Worm (Caenorhabditis elegans): Measurements from ENCODE around the gene skn-1.

Gene skn-1

ce11 chrIV:5649073-5649583, 11.1 kb downstream of the skn-1 start, which contains the start of gene csn-5 (continued):
- TF ChIP-seq C16A3.4 (tag; optimal IDR thresholded peaks at IDR 0.05): peak; percentile 14
- TF ChIP-seq egl-13 (tag; optimal IDR thresholded peaks at IDR 0.05): no peak
- no peak for TF ChIP-seq irx-1 (tag; optimal IDR thresholded peaks at IDR 0.05)
- no peak for TF ChIP-seq hpl-2 (GFP tag; optimal IDR thresholded peaks at IDR 0.05)
- TF ChIP-seq fos-1 (tag; optimal IDR thresholded peaks at IDR 0.05): no peak
- TF ChIP-seq sox-4 (tag; optimal IDR thresholded peaks at IDR 0.05): no peak
- TF ChIP-seq aly-2 (tag; optimal IDR thresholded peaks at IDR 0.05): no peak
- TF ChIP-seq blmp-1 (tag; optimal IDR thresholded peaks at IDR 0.05): peak; percentile 34
- TF ChIP-seq mab-9 (GFP tag; IDR thresholded peaks at IDR 0.05): no peak
- no peak for TF ChIP-seq aha-1 (tag; optimal IDR thresholded peaks at IDR 0.05)
- no peak for TF ChIP-seq C34B4.2 (tag; optimal IDR thresholded peaks at IDR 0.05)
- TF ChIP-seq pag-3 (tag; optimal IDR thresholded peaks at IDR 0.05; ENCODE audit: borderline replicate concordance, insufficient read depth): no peak
- TF ChIP-seq rnt-1 (tag; optimal IDR thresholded peaks at IDR 0.05): no peak
- no peak for TF ChIP-seq ceh-82 (tag; optimal IDR thresholded peaks at IDR 0.05)
- no peak for TF ChIP-seq Y116A8C.19 (tag; optimal IDR thresholded peaks at IDR 0.05; ENCODE audit: borderline replicate concordance)
- TF ChIP-seq alr-1 (tag; optimal IDR thresholded peaks at IDR 0.05; ENCODE audit: borderline replicate concordance): no peak
- TF ChIP-seq unc-86 (tag; optimal IDR thresholded peaks at IDR 0.05): no peak
- peak; percentile 56 for TF ChIP-seq nhr-85 (tag)
- TF ChIP-seq fkh-10 (GFP tag; optimal IDR thresholded peaks at IDR 0.05): no peak
- TF ChIP-seq lin-35 (GFP tag; optimal IDR thresholded peaks at IDR 0.05): peak in 1 of 2 experiments; percentile 18
- no peak for TF ChIP-seq ceh-8 (GFP tag; optimal IDR thresholded peaks at IDR 0.05)
- no peak for TF ChIP-seq egl-27 (tag; optimal IDR thresholded peaks at IDR 0.05)
- peak; percentile 11 for TF ChIP-seq swsn-7 (tag; optimal IDR thresholded peaks at IDR 0.05)
- TF ChIP-seq tbx-2 (tag; optimal IDR thresholded peaks at IDR 0.05): no peak
- TF ChIP-seq nhr-90 (tag; optimal IDR thresholded peaks at IDR 0.05; ENCODE audit: poor library complexity): no peak
- no peak for TF ChIP-seq nhr-47 (tag; optimal IDR thresholded peaks at IDR 0.05)
- TF ChIP-seq snu-23 (GFP tag; optimal IDR thresholded peaks at IDR 0.05): no peak
- no peak for TF ChIP-seq lin-14 (GFP tag; optimal IDR thresholded peaks at IDR 0.05)
- no peak for TF ChIP-seq F16B12.6 (tag; optimal IDR thresholded peaks at IDR 0.05)
- TF ChIP-seq nhr-11 (tag; optimal IDR thresholded peaks at IDR 0.05): no peak
- no peak for TF ChIP-seq unc-30 (tag; optimal IDR thresholded peaks at IDR 0.05)
- no peak for TF ChIP-seq jun-1 (tag; optimal IDR thresholded peaks at IDR 0.05)
- TF ChIP-seq nhr-20 (tag; optimal IDR thresholded peaks at IDR 0.05): peak; percentile 33

ce11 chrIV:5645514-5646052, 14.6 kb downstream of the skn-1 start, which contains the start of the genes srd-8 and B0547.2:
Gene srd-8 (minus strand): TSS chrIV:5645614.
Gene B0547.2 (plus strand): TSS chrIV:5646002.
- TF ChIP-seq swsn-7 (tag; optimal IDR thresholded peaks at IDR 0.05): no peak
- no peak for TF ChIP-seq fkh-4 (tag; optimal IDR thresholded peaks at IDR 0.05; ENCODE audit: borderline replicate concordance)
- no peak for TF ChIP-seq C04F5.9 (tag; optimal IDR thresholded peaks at IDR 0.05)
- no peak for TF ChIP-seq lin-15B (tag; optimal IDR thresholded peaks at IDR 0.05)
- no peak for TF ChIP-seq nhr-19 (GFP tag; conservative IDR thresholded peaks at IDR 0.05)

ce11 chrIV:5635551-5635950, 24.6 kb downstream of the skn-1 start, which contains the start of gene srd-13:
Gene srd-13 (minus strand): TSS chrIV:5635651.
- TF ChIP-seq lsy-2 (tag; optimal IDR thresholded peaks at IDR 0.05): no peak
- no peak for TF ChIP-seq vab-15 (tag; optimal IDR thresholded peaks at IDR 0.05)
- TF ChIP-seq alr-1 (tag; optimal IDR thresholded peaks at IDR 0.05; ENCODE audit: borderline replicate concordance): no peak
- no peak for TF ChIP-seq mep-1 (tag; optimal IDR thresholded peaks at IDR 0.05)
